Comparison of ENCODE assay signal across 1 fruit fly cellular context in genomic region chr3R:8969301-8969925, dm6.
TF ChIP-seq lines count a peak whose summit lies in the region.

No protein-coding gene starts in this region.

TF ChIP-seq in whole organism, prepupa, 60 proteins besides CTCF, POLR2A, EP300 and RAD21 (continued from another document):
- TF ChIP-seq Hr39 (GFP tag; optimal IDR thresholded peaks at IDR 0.05; lab: Kevin White, UChicago) (no peak), dsx (GFP tag; optimal IDR thresholded peaks at IDR 0.05; lab: Kevin White, UChicago; ENCODE audit: poor library complexity, severe bottlenecking) (peak; percentile 4), CG15336 (GFP tag; IDR thresholded peaks at IDR 0.05; lab: Robert Waterston, UW) (0 out of 2 replicates have a peak, but pooled peaks have one; percentile 6), Gug (GFP tag; IDR thresholded peaks at IDR 0.05; lab: Robert Waterston, UW) (no peak), salr (GFP tag; optimal IDR thresholded peaks at IDR 0.05; lab: Kevin White, UChicago) (no peak), cyc (GFP tag; optimal IDR thresholded peaks at IDR 0.05; lab: Kevin White, UChicago) (no peak), Blimp-1 (GFP tag; optimal IDR thresholded peaks at IDR 0.05; lab: Kevin White, UChicago) (no peak), Ets96B (tag; optimal IDR thresholded peaks at IDR 0.05; lab: Kevin White, UChicago) (no peak), CG3919 (GFP tag; optimal IDR thresholded peaks at IDR 0.05; lab: Kevin White, UChicago) (no peak), fkh (GFP tag; optimal IDR thresholded peaks at IDR 0.05; lab: Kevin White, UChicago) (no peak), CG9139 (GFP tag; optimal IDR thresholded peaks at IDR 0.05; lab: Kevin White, UChicago) (no peak), topi (GFP tag; optimal IDR thresholded peaks at IDR 0.05; lab: Kevin White, UChicago) (no peak), Hr38 (GFP tag; optimal IDR thresholded peaks at IDR 0.05; lab: Kevin White, UChicago) (no peak), fd85E (GFP tag; optimal IDR thresholded peaks at IDR 0.05; lab: Kevin White, UChicago) (no peak), CG4318 (GFP tag; optimal IDR thresholded peaks at IDR 0.05; lab: Kevin White, UChicago) (no peak), esn (GFP tag; optimal IDR thresholded peaks at IDR 0.05; lab: Kevin White, UChicago) (no peak), vri (GFP tag; optimal IDR thresholded peaks at IDR 0.05; lab: Kevin White, UChicago) (no peak), fd59A (GFP tag; optimal IDR thresholded peaks at IDR 0.05; lab: Kevin White, UChicago) (no peak)
